Worm (Caenorhabditis elegans): ENCODE results near the gene srw-82.
"Not testable (repeated sequence)": the region's sequence is repeated elsewhere in the genome, so short reads cannot be mapped to it uniquely, and the experiment has no call there.

DNA sequence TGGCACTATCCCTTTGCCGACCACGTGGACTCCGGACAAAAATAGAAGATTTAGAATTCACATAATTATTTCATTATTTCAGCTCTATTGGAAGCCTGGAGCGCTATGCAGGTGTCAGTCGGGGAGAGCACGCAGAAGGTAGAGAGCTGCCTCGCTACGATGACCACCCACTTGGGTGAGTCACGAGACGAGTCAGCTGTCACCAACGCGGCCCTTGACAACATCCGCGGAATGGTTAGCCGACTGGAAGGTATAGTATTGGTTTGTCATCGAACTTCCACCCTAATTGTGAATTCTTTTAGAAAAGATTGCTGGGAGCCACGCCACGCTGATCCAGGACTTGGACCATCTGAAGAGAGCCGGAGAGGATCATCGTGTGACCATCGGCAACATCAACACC lies 7.9 kb downstream of the srw-82 start, which contains the start of gene ZK262.9:
- not testable (repeated sequence) for TF ChIP-seq him-1, W03F9.2 (tag; optimal IDR thresholded peaks at IDR 0.05)

Measured in whole organism, L4/young adult.